Worm (Caenorhabditis elegans): ENCODE data around the gene F52D2.6.

ce11 chrX:1959063-1959462 lies 16.7 kb upstream of the F52D2.6 start:
- no peak for TF ChIP-seq cnd-1 (tag; optimal IDR thresholded peaks at IDR 0.05)
- TF ChIP-seq pha-4 (tag; optimal IDR thresholded peaks at IDR 0.05), result no peak
- TF ChIP-seq ceh-83 (GFP tag; optimal IDR thresholded peaks at IDR 0.05), result no peak
- no peak for TF ChIP-seq lsy-2 (tag; optimal IDR thresholded peaks at IDR 0.05)
- TF ChIP-seq elt-3 (tag; optimal IDR thresholded peaks at IDR 0.05), result no peak
- no peak for TF ChIP-seq mab-5 (tag; optimal IDR thresholded peaks at IDR 0.05)
- TF ChIP-seq snpc-4 (tag; optimal IDR thresholded peaks at IDR 0.05), result no peak

Measured in whole organism, mixed stage, embryonic.